Fruit fly (Drosophila melanogaster) whole organism, embryonic: ENCODE measurements around the gene CG2129.

Experiments used
- Atf3 ChIP-seq: fragments of 200-800 bp; sonication (Bioruptor generic); optimal IDR thresholded peaks from 3 replicates; lab custom pipeline; 2016; ENCODE audit warnings: missing biosample characterization, missing genetic modification characterization
- Atf6 ChIP-seq: fragments of 200-800 bp; sonication (Bioruptor generic); IDR thresholded peaks from 2 replicates; pipeline ENCODE4 v1.3.6; 2022; ENCODE audit warnings: missing biosample characterization, missing genetic modification characterization
- CG10209 ChIP-seq: fragments of 200-800 bp; sonication (Bioruptor generic); optimal IDR thresholded peaks from 3 replicates; lab custom pipeline; 2017; ENCODE audit warnings: missing biosample characterization, mild to moderate bottlenecking, missing genetic modification characterization, missing genetic modification reagents
- CG11247 ChIP-seq: fragments of 200-800 bp; sonication (Bioruptor generic); IDR thresholded peaks from 2 replicates; pipeline ENCODE4 v1.3.6; 2022; ENCODE audit warnings: missing biosample characterization, missing genetic modification characterization
- CG13296 ChIP-seq: fragments of 200-800 bp; sonication (Bioruptor generic); optimal IDR thresholded peaks from 3 replicates; lab custom pipeline; 2018; ENCODE audit warnings: missing biosample characterization, mild to moderate bottlenecking, missing genetic modification characterization
- CG15514 ChIP-seq: fragments of 200-800 bp; sonication (Bioruptor generic); optimal IDR thresholded peaks from 3 replicates; lab custom pipeline; 2017; ENCODE audit warnings: missing biosample characterization, missing genetic modification characterization, mild to moderate bottlenecking, moderate library complexity, missing genetic modification reagents
- CG1603 ChIP-seq: fragments of 200-800 bp; sonication (Bioruptor generic); optimal IDR thresholded peaks from 2 replicates; lab custom pipeline; 2019; ENCODE audit warnings: missing biosample characterization, mild to moderate bottlenecking, missing genetic modification characterization, moderate library complexity
- CG1647 ChIP-seq: fragments of 200-800 bp; sonication (Bioruptor generic); optimal IDR thresholded peaks from 3 replicates; lab custom pipeline; 2016; ENCODE audit warnings: missing biosample characterization, missing genetic modification characterization
- CG16815 ChIP-seq: fragments of 200-800 bp; sonication (Bioruptor generic); optimal IDR thresholded peaks from 3 replicates; lab custom pipeline; 2017; ENCODE audit warnings: missing biosample characterization, mild to moderate bottlenecking, missing genetic modification characterization
- CG17328 ChIP-seq: fragments of 200-800 bp; sonication (Bioruptor generic); IDR thresholded peaks from 2 replicates; pipeline ENCODE4 v1.3.6; 2022; ENCODE audit warnings: missing biosample characterization, missing genetic modification characterization
- CG18011 ChIP-seq: fragments of 200-800 bp; sonication (Bioruptor generic); optimal IDR thresholded peaks from 2 replicates; lab custom pipeline; 2017; ENCODE audit warnings: missing biosample characterization, missing genetic modification characterization, mild to moderate bottlenecking, moderate library complexity, missing genotype
- CG1832 ChIP-seq: fragments of 200-800 bp; sonication (Bioruptor generic); optimal IDR thresholded peaks from 2 replicates; lab custom pipeline; 2017; ENCODE audit warnings: missing biosample characterization, mild to moderate bottlenecking, missing genetic modification characterization, inconsistent platforms
- CG3163 ChIP-seq: fragments of 200-800 bp; sonication (Bioruptor generic); optimal IDR thresholded peaks from 3 replicates; lab custom pipeline; 2016; ENCODE audit warnings: missing biosample characterization, missing genetic modification characterization
- CG32772 ChIP-seq: fragments of 200-800 bp; sonication (Bioruptor generic); IDR thresholded peaks from 2 replicates; pipeline ENCODE4 v1.3.6; 2022; ENCODE audit warnings: missing biosample characterization, missing genetic modification characterization
- CG33557 ChIP-seq: fragments of 200-800 bp; sonication (Bioruptor generic); optimal IDR thresholded peaks from 2 replicates; lab custom pipeline; 2019; ENCODE audit warnings: missing biosample characterization, mild to moderate bottlenecking, missing genetic modification characterization, moderate library complexity
- CG4617 ChIP-seq: fragments of 200-800 bp; sonication (Bioruptor generic); optimal IDR thresholded peaks from 3 replicates; lab custom pipeline; 2016; ENCODE audit warnings: missing biosample characterization, missing genetic modification characterization, borderline replicate concordance
- CG5953 ChIP-seq: fragments of 200-800 bp; sonication (Bioruptor generic); IDR thresholded peaks from 2 replicates; pipeline ENCODE4 v1.3.6; 2022; ENCODE audit warnings: missing biosample characterization, missing genetic modification characterization
- CG6854 ChIP-seq: fragments of 200-800 bp; sonication (Bioruptor generic); optimal IDR thresholded peaks from 3 replicates; lab custom pipeline; 2017; ENCODE audit warnings: missing biosample characterization, mild to moderate bottlenecking, missing genetic modification characterization
- CG7839 ChIP-seq: fragments of 200-800 bp; sonication (Bioruptor generic); optimal IDR thresholded peaks from 3 replicates; lab custom pipeline; 2018; ENCODE audit warnings: missing biosample characterization, mild to moderate bottlenecking, missing genetic modification characterization, moderate library complexity
- CG8359 ChIP-seq: fragments of 200-800 bp; sonication (Bioruptor generic); optimal IDR thresholded peaks from 2 replicates; lab custom pipeline; 2017; ENCODE audit warnings: missing biosample characterization, mild to moderate bottlenecking, missing genetic modification characterization, borderline replicate concordance
- CG8765 ChIP-seq: fragments of 200-800 bp; sonication (Bioruptor generic); IDR thresholded peaks from 2 replicates; pipeline ENCODE4 v1.3.6; 2022; ENCODE audit warnings: missing biosample characterization, missing genetic modification characterization
- CG8924 ChIP-seq: fragments of 200-800 bp; optimal IDR thresholded peaks from 3 replicates; lab custom pipeline; 2019; ENCODE audit warnings: missing biosample characterization, mild to moderate bottlenecking, missing genetic modification characterization, moderate library complexity
- CG9215 ChIP-seq: fragments of 200-800 bp; sonication (Bioruptor generic); IDR thresholded peaks from 2 replicates; pipeline ENCODE4 v1.3.6; 2022; ENCODE audit warnings: missing biosample characterization, missing genetic modification characterization
- D19B ChIP-seq: fragments of 200-800 bp; sonication (Bioruptor generic); optimal IDR thresholded peaks from 2 replicates; lab custom pipeline; 2017; ENCODE audit warnings: missing biosample characterization, mild to moderate bottlenecking, missing genetic modification characterization
- Dad ChIP-seq: fragments of 200-800 bp; sonication (Bioruptor generic); optimal IDR thresholded peaks from 3 replicates; lab custom pipeline; 2016; ENCODE audit warnings: missing biosample characterization, missing genetic modification characterization
- Drgx ChIP-seq: fragments of 200-800 bp; sonication (Bioruptor generic); IDR thresholded peaks from 2 replicates; pipeline ENCODE4 v1.3.6; 2022; ENCODE audit warnings: missing biosample characterization, missing genetic modification characterization
- E2f2 ChIP-seq: fragments of 200-800 bp; sonication (Bioruptor generic); IDR thresholded peaks from 2 replicates; pipeline ENCODE4 v1.3.6; 2022; ENCODE audit warnings: missing biosample characterization, missing genetic modification characterization
- HLH3B ChIP-seq: fragments of 200-800 bp; sonication (Bioruptor generic); IDR thresholded peaks from 2 replicates; pipeline ENCODE4 v1.3.6; 2022; ENCODE audit warnings: missing biosample characterization, missing genetic modification characterization
- HLH4C ChIP-seq: fragments of 200-800 bp; sonication (Bioruptor generic); IDR thresholded peaks from 3 replicates; pipeline ENCODE4 v1.3.6; 2022; ENCODE audit warnings: missing biosample characterization, missing genetic modification characterization; ENCODE audit not compliant: partially characterized antibody
- Hr39 ChIP-seq: fragments of >200 bp; optimal IDR thresholded peaks from 2 replicates; lab custom pipeline; 2017
- Hr78 ChIP-seq, 2 experiments: fragments of 200-800 bp in 1 of 2; fragments of >200 bp in 1 of 2; sonication (Bioruptor generic) in 1 of 2; optimal IDR thresholded peaks; 2 replicates each; lab custom pipeline; 2017 to 2019; ENCODE audit warnings: missing biosample characterization in 2 of 2, missing genetic modification characterization in 2 of 2, mild to moderate bottlenecking in 1 of 2, moderate library complexity in 1 of 2
- Kr ChIP-seq: fragments of 200-800 bp; sonication (Bioruptor generic); optimal IDR thresholded peaks from 2 replicates; lab custom pipeline; 2017; ENCODE audit warnings: missing biosample characterization, mild to moderate bottlenecking, missing genetic modification characterization
- Lim3 ChIP-seq: fragments of 200-800 bp; sonication (Bioruptor generic); IDR thresholded peaks from 2 replicates; pipeline ENCODE4 v1.3.6; 2022; ENCODE audit warnings: missing biosample characterization, missing genetic modification characterization
- Tbp ChIP-seq: fragments of >200 bp; optimal IDR thresholded peaks from 2 replicates; lab custom pipeline; 2018; ENCODE audit warnings: missing biosample characterization, missing genetic modification characterization
- bbx ChIP-seq: fragments of 200-800 bp; sonication (Bioruptor generic); IDR thresholded peaks from 2 replicates; pipeline ENCODE4 v1.3.6; 2022; ENCODE audit warnings: missing biosample characterization, missing genetic modification characterization; ENCODE audit not compliant: partially characterized antibody
- cad ChIP-seq: fragments of >200 bp; optimal IDR thresholded peaks from 2 replicates; lab custom pipeline; 2017; ENCODE audit warnings: missing biosample characterization, missing genetic modification characterization
- dan ChIP-seq: fragments of 200-800 bp; sonication (Bioruptor generic); IDR thresholded peaks from 2 replicates; pipeline ENCODE4 v1.3.6; 2022; ENCODE audit warnings: missing biosample characterization, missing genetic modification characterization
- dm ChIP-seq: fragments of 200-800 bp; sonication (Bioruptor generic); optimal IDR thresholded peaks from 3 replicates; lab custom pipeline; 2016; ENCODE audit warnings: missing biosample characterization, missing genetic modification characterization
- eyg ChIP-seq: fragments of 200-800 bp; sonication (Bioruptor generic); optimal IDR thresholded peaks from 3 replicates; lab custom pipeline; 2016; ENCODE audit warnings: missing biosample characterization, missing genetic modification characterization
- fu2 ChIP-seq: fragments of 200-800 bp; sonication (Bioruptor generic); optimal IDR thresholded peaks from 2 replicates; lab custom pipeline; 2016; ENCODE audit warnings: missing biosample characterization, missing genetic modification characterization
- gsb ChIP-seq: fragments of 200-800 bp; sonication (Bioruptor generic); IDR thresholded peaks from 2 replicates; pipeline ENCODE4 v1.3.6; 2022; ENCODE audit warnings: missing biosample characterization, missing genetic modification characterization
- hkb ChIP-seq, 2 experiments: fragments of 200-800 bp in 1 of 2; fragments of >200 bp in 1 of 2; sonication (Bioruptor generic) in 1 of 2; IDR thresholded peaks in 1 of 2; optimal IDR thresholded peaks in 1 of 2; 2 replicates each; pipeline versions ENCODE4 v1.3.6 to Lab custom; 2017 to 2022; ENCODE audit warnings: missing biosample characterization in 1 of 2, missing genetic modification characterization in 1 of 2
- lab ChIP-seq: fragments of 200-800 bp; sonication (Bioruptor generic); optimal IDR thresholded peaks from 3 replicates; lab custom pipeline; 2017; ENCODE audit warnings: missing biosample characterization, missing genetic modification characterization, mild to moderate bottlenecking, moderate library complexity, missing genetic modification reagents
- otp ChIP-seq: fragments of 200-800 bp; sonication (Bioruptor generic); IDR thresholded peaks from 3 replicates; pipeline ENCODE4, ENCODE4 v1.3.6; 2022; ENCODE audit warnings: missing biosample characterization, missing genetic modification characterization
- sc ChIP-seq, 3 experiments: fragments of >200 bp in 2 of 3; fragments of 200-800 bp in 1 of 3; sonication (Bioruptor generic) in 1 of 3; optimal IDR thresholded peaks; 2 replicates in 2 of 3; 3 replicates in 1 of 3; lab custom pipeline; 2017; ENCODE audit warnings: mild to moderate bottlenecking in 1 of 3, missing biosample characterization in 1 of 3, missing genetic modification characterization in 1 of 3, missing genetic modification reagents in 1 of 3
- sens ChIP-seq: fragments of 200-800 bp; sonication (Bioruptor generic); peaks from one replicate; lab custom pipeline; 2016; ENCODE audit warnings: missing biosample characterization, missing genetic modification characterization
- tap ChIP-seq: fragments of 200-800 bp; optimal IDR thresholded peaks from 3 replicates; lab custom pipeline; 2019; ENCODE audit warnings: missing biosample characterization, mild to moderate bottlenecking, missing genetic modification characterization, moderate library complexity
- tin ChIP-seq: fragments of 200-800 bp; sonication (Bioruptor generic); optimal IDR thresholded peaks from 3 replicates; lab custom pipeline; 2016; ENCODE audit warnings: missing biosample characterization, missing genetic modification characterization
- unc-4 ChIP-seq: fragments of 200-800 bp; sonication (Bioruptor generic); IDR thresholded peaks from 2 replicates; pipeline ENCODE4 v1.3.6; 2022; ENCODE audit warnings: missing biosample characterization, missing genetic modification characterization; ENCODE audit not compliant: partially characterized antibody

CG2129 gene

dm6 chrX:8193017-8193556 lies 47.4 kb downstream of the CG2129 start (continued):
- TF ChIP-seq CG3163 (GFP tag; lab: Kevin White, UChicago) (peak; percentile 90), bbx (GFP tag; lab: Robert Waterston, UW) (peak; percentile 39; the same call in 1 of the 2 replicates), CG33557 (no peak), eyg (GFP tag; lab: Kevin White, UChicago) (peak; percentile 8), CG11247 (GFP tag; lab: Robert Waterston, UW) (no peak), CG8359 (no peak), sc (optimal IDR thresholded peaks at IDR 0.05; lab: Kevin White, UChicago) (no peak), sc (GFP tag; optimal IDR thresholded peaks at IDR 0.05; lab: Kevin White, UChicago) (no peak), gsb (GFP tag; lab: Robert Waterston, UW) (no peak), CG8765 (GFP tag; lab: Robert Waterston, UW) (0 out of 2 replicates have a peak, but pooled peaks have one; percentile 7), E2f2 (GFP tag; lab: Robert Waterston, UW) (0 out of 2 replicates have a peak, but pooled peaks have one; percentile 9), Dad (GFP tag; lab: Kevin White, UChicago) (no peak), hkb (optimal IDR thresholded peaks at IDR 0.05; lab: Kevin White, UChicago) (no peak), hkb (GFP tag; IDR thresholded peaks at IDR 0.05; lab: Robert Waterston, UW) (peak; percentile 48; the same call in 1 of the 2 replicates), HLH3B (GFP tag; lab: Robert Waterston, UW) (no peak), CG7839 (tag; lab: Kevin White, UChicago) (no peak), CG6854 (peak; percentile 13), CG10209 (GFP tag; lab: Kevin White, UChicago) (no peak), CG1647 (GFP tag; lab: Kevin White, UChicago) (no peak), cad (GFP tag; lab: Kevin White, UChicago) (peak; percentile 62), CG32772 (GFP tag; lab: Robert Waterston, UW) (0 out of 2 replicates have a peak, but pooled peaks have one; percentile 29), CG15514 (GFP tag; lab: Kevin White, UChicago) (peak; percentile 52), CG1603 (tag; lab: Kevin White, UChicago) (no peak), Tbp (GFP tag; lab: Kevin White, UChicago) (no peak), Atf3 (GFP tag; lab: Kevin White, UChicago) (no peak), sens (GFP tag; lab: Kevin White, UChicago) (peak; percentile 71), CG16815 (no peak), CG17328 (GFP tag; lab: Robert Waterston, UW) (peak; percentile 34; the same call in 1 of the 2 replicates), tin (GFP tag; lab: Kevin White, UChicago) (no peak), unc-4 (peak; percentile 21; the same call in 1 of the 2 replicates), Lim3 (GFP tag; lab: Robert Waterston, UW) (no peak), lab (no peak), CG8924 (tag; lab: Kevin White, UChicago) (no peak), dan (GFP tag; lab: Robert Waterston, UW) (no peak), dm (GFP tag; lab: Kevin White, UChicago) (no peak), otp (GFP tag; lab: Robert Waterston, UW) (no peak), CG13296 (GFP tag; lab: Kevin White, UChicago) (no peak), Atf6 (GFP tag; lab: Robert Waterston, UW) (0 out of 2 replicates have a peak, but pooled peaks have one; percentile 23), CG9215 (no peak), CG18011 (GFP tag; lab: Kevin White, UChicago) (no peak), CG4617 (GFP tag; lab: Kevin White, UChicago) (no peak), CG1832 (GFP tag; lab: Kevin White, UChicago) (peak; percentile 70), fu2 (no peak), HLH4C (GFP tag; lab: Robert Waterston, UW) (peak; percentile 50), Hr78 (GFP tag; optimal IDR thresholded peaks at IDR 0.05; lab: Kevin White, UChicago) (no peak), tap (no peak), Hr39 (lab: Kevin White, UChicago) (no peak), Drgx (GFP tag; lab: Robert Waterston, UW) (peak; percentile 27; the same call in 1 of the 2 replicates), D19B (no peak), Kr (GFP tag; lab: Kevin White, UChicago) (no peak), CG5953 (GFP tag; lab: Robert Waterston, UW) (peak; percentile 57; the same call in 1 of the 2 replicates)
